Worm (Caenorhabditis elegans): ENCODE measurements around the gene hal-3.

ce11 chrII:9649191-9649590, 32.3 kb upstream of the hal-3 start, which contains the start of gene ZK1307.9:
- no peak for TF ChIP-seq blmp-1 (tag; optimal IDR thresholded peaks at IDR 0.05; ENCODE audit: insufficient read depth)
- no peak for TF ChIP-seq mdl-1 (tag; optimal IDR thresholded peaks at IDR 0.05)
- TF ChIP-seq egl-27 (tag; optimal IDR thresholded peaks at IDR 0.05) = no peak
- TF ChIP-seq nhr-12 (tag; optimal IDR thresholded peaks at IDR 0.05) = no peak
- no peak for TF ChIP-seq nhr-237 (tag; optimal IDR thresholded peaks at IDR 0.05)
- no peak for TF ChIP-seq sma-3 (GFP tag; optimal IDR thresholded peaks at IDR 0.05)
